Worm (Caenorhabditis elegans): Measurements from ENCODE around the gene Y46G5A.36.

The Y46G5A.36 gene

DNA sequence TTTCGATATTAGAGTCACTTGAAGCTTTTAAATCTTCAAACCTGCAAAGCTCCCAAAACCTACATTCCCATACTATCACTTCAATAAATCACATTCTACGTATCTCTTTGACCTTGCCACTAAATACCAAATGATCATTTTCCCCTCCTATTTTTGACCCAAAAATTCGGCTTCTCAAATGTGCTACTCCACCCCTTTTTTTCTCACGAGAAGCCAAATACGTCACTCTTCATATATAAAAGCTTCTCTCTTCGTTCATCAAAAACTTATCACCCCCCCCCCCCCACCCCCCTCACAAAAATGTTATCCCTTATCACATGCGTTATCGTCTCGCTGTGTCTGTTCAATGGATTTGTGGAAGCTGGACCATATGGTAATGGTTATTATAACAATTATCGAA, 3.3 kb downstream of the Y46G5A.36 start, which contains the start of gene Y46G5A.38:
Gene Y46G5A.38, plus strand, starts transcription at position 301 of the 400 bp plus-strand sequence.
- TF ChIP-seq ceh-9 (tag; optimal IDR thresholded peaks at IDR 0.05) (no peak), madf-2 (tag; optimal IDR thresholded peaks at IDR 0.05) (no peak), ceh-24 (tag; optimal IDR thresholded peaks at IDR 0.05) (no peak), ceh-31 (tag; optimal IDR thresholded peaks at IDR 0.05) (no peak), hlh-15 (tag; optimal IDR thresholded peaks at IDR 0.05) (no peak), hlh-8 (tag; optimal IDR thresholded peaks at IDR 0.05) (no peak), ttx-3 (tag; optimal IDR thresholded peaks at IDR 0.05) (no peak), nhr-232 (tag; optimal IDR thresholded peaks at IDR 0.05) (no peak), elt-2 (tag; optimal IDR thresholded peaks at IDR 0.05) (no peak)

DNA sequence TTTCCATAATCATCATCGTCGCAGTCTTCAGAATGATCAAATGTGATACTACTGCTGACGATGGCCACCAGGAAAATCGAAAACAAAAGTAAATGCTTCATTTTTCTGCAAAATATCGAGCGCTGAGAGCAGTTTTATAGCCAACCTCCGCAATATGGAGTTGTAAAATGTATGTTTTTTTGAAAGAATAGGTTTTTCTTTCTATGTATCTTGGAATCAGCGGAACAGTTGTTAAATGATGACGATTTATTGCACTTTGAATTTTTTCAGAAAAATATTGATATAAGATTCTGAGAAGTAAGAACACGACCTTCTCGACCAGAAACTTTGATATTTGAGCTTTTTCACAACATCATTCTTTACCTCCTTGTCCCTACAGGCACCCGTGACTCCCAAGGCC, 5.4 kb downstream of the Y46G5A.36 start, which contains the start of gene Y46G5A.23:
Gene Y46G5A.23, minus strand, starts transcription at position 101 of the 400 bp plus-strand sequence.
- TF ChIP-seq dmd-4 (tag; optimal IDR thresholded peaks at IDR 0.05; ENCODE audit: borderline replicate concordance) (no peak), pag-3 (tag; optimal IDR thresholded peaks at IDR 0.05; ENCODE audit: borderline replicate concordance) (no peak), nhr-232 (tag; optimal IDR thresholded peaks at IDR 0.05) (no peak), ceh-19 (GFP tag; optimal IDR thresholded peaks at IDR 0.05) (no peak), tbx-7 (tag; optimal IDR thresholded peaks at IDR 0.05) (no peak), ceh-34 (tag; optimal IDR thresholded peaks at IDR 0.05) (no peak), gmeb-2 (tag; optimal IDR thresholded peaks at IDR 0.05) (no peak), ceh-31 (tag; optimal IDR thresholded peaks at IDR 0.05) (no peak), unc-86 (tag; optimal IDR thresholded peaks at IDR 0.05) (no peak), ets-4 (tag; optimal IDR thresholded peaks at IDR 0.05) (no peak), ztf-16 (tag; optimal IDR thresholded peaks at IDR 0.05) (no peak), fkh-6 (tag; optimal IDR thresholded peaks at IDR 0.05) (no peak), pha-4 (tag; optimal IDR thresholded peaks at IDR 0.05) (no peak), ceh-6 (GFP tag; optimal IDR thresholded peaks at IDR 0.05) (no peak), fkh-10 (GFP tag; optimal IDR thresholded peaks at IDR 0.05) (no peak), C08G9.2 (tag; optimal IDR thresholded peaks at IDR 0.05) (no peak), sox-4 (tag; optimal IDR thresholded peaks at IDR 0.05) (no peak)

DNA sequence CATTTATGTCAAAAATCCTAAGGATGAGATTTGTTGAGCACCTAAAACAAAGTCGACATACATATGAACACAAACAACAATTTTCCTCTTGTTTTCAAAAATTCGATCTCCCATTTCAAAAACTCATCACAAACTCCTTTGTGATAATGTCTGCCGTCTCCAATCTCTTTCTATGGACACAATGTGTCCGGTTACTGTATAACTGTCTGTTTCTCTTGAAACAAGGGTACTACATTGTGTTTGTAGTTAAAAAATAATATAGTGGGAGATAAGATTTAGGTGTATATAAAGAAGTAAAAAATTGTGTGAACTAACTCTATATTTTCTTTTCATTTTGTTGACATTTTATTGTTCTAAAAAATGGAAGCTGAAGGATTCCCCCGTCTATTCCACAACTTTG, 6.9 kb downstream of the Y46G5A.36 start, which contains the start of gene bcmo-1:
Gene bcmo-1, plus strand, starts transcription at position 330 of the 400 bp plus-strand sequence.
- no peak for TF ChIP-seq pha-4 (tag; optimal IDR thresholded peaks at IDR 0.05)
- TF ChIP-seq pax-1 (tag; optimal IDR thresholded peaks at IDR 0.05): no peak
- TF ChIP-seq unc-86 (tag; optimal IDR thresholded peaks at IDR 0.05): no peak

DNA sequence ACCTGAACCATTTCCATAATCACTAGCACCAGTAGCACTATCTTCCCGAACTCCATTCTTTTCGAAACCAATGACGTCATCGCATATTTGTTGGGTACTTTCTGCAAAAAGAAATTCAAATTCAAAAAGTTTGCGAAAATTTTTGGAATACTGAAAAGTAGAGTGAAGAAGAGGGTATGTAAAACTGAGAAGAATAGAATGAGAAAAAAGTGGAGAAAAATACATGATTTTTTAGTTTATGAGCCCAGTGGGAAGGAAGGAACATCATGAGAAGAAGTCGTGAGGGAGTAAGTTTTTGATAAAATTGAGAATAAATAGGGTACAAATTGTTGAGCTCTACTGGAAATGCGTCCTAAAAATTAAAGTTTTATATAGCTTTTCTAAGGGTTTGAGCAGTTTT, 16.6 kb downstream of the Y46G5A.36 start, which contains the start of gene lgc-35:
Gene lgc-35, minus strand, starts transcription at position 101 of the 400 bp plus-strand sequence.
- TF ChIP-seq ceh-31 (tag; optimal IDR thresholded peaks at IDR 0.05) (no peak), odd-2 (tag; optimal IDR thresholded peaks at IDR 0.05) (no peak), pat-9 (tag; optimal IDR thresholded peaks at IDR 0.05) (no peak), ceh-34 (tag; optimal IDR thresholded peaks at IDR 0.05) (no peak), ceh-22 (tag; optimal IDR thresholded peaks at IDR 0.05) (no peak), pros-1 (tag; optimal IDR thresholded peaks at IDR 0.05) (no peak), pag-3 (tag; optimal IDR thresholded peaks at IDR 0.05; ENCODE audit: borderline replicate concordance) (no peak), ceh-19 (GFP tag; optimal IDR thresholded peaks at IDR 0.05) (no peak)

DNA sequence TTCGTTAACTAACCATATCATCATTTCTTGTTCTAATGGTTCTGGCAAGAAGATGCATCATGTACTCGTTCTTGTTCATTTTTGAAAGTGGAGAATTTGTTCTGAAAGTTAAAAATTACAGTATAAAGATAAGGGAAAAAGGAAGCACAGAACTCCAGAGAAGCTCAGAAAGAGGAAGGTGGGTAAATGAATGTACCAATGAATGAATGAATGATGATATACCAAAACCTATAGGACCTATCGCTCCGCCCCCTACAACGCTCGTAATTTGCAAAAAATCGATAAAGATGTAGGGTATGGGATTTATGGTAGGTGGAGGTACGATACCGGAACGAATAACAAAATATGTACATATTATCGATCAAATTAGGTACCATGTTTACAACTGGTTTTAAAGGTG, 24.3 kb downstream of the Y46G5A.36 start, which contains the start of gene pes-10:
Gene pes-10, minus strand, starts transcription at position 101 of the 400 bp plus-strand sequence.
- TF ChIP-seq T23F11.4 (GFP tag; optimal IDR thresholded peaks at IDR 0.05): no peak
- TF ChIP-seq nhr-11 (tag; optimal IDR thresholded peaks at IDR 0.05): no peak
- no peak for TF ChIP-seq ets-4 (tag; optimal IDR thresholded peaks at IDR 0.05)
- no peak for TF ChIP-seq dmd-4 (tag; optimal IDR thresholded peaks at IDR 0.05; ENCODE audit: borderline replicate concordance)
- TF ChIP-seq elt-2 (tag; optimal IDR thresholded peaks at IDR 0.05): no peak
- no peak for TF ChIP-seq unc-3 (GFP tag; conservative IDR thresholded peaks at IDR 0.05)
- TF ChIP-seq unc-3 (tag; optimal IDR thresholded peaks at IDR 0.05): no peak
- no peak for TF ChIP-seq odd-2 (tag; optimal IDR thresholded peaks at IDR 0.05)
- no peak for TF ChIP-seq ceh-14 (tag; optimal IDR thresholded peaks at IDR 0.05)
- TF ChIP-seq fax-1 (tag; optimal IDR thresholded peaks at IDR 0.05): no peak
